Fruit fly (Drosophila melanogaster) whole organism, embryonic: ENCODE results near the gene nAChRalpha1.
A peak's percentile ranks its signal among the peaks of the same experiment; 100 is the strongest.

Experiments used
- Awh ChIP-seq: fragments of 200-800 bp; sonication (Bioruptor generic); IDR thresholded peaks from 2 replicates; pipeline ENCODE4, ENCODE4 v1.3.6; 2022; ENCODE audit warnings: missing biosample characterization, missing genetic modification characterization
- CG11696 ChIP-seq: fragments of 200-800 bp; sonication (Bioruptor generic); IDR thresholded peaks from 2 replicates; pipeline ENCODE4 v1.3.6; 2022; ENCODE audit warnings: missing biosample characterization, missing genetic modification characterization
- CG1233 ChIP-seq: fragments of 200-800 bp; sonication (Bioruptor generic); optimal IDR thresholded peaks from 4 replicates; lab custom pipeline; 2018; ENCODE audit warnings: missing biosample characterization, mild to moderate bottlenecking, missing genetic modification characterization
- CG12391 ChIP-seq: fragments of 200-800 bp; sonication (Bioruptor generic); optimal IDR thresholded peaks from 3 replicates; lab custom pipeline; 2018; ENCODE audit warnings: missing biosample characterization, mild to moderate bottlenecking, missing genetic modification characterization, moderate library complexity
- CG13296 ChIP-seq: fragments of 200-800 bp; sonication (Bioruptor generic); optimal IDR thresholded peaks from 3 replicates; lab custom pipeline; 2018; ENCODE audit warnings: missing biosample characterization, mild to moderate bottlenecking, missing genetic modification characterization
- CG14014 ChIP-seq: fragments of 200-800 bp; sonication (Bioruptor generic); IDR thresholded peaks from 2 replicates; pipeline ENCODE4 v1.3.6; 2022; ENCODE audit warnings: missing biosample characterization, missing genetic modification characterization
- CG15011 ChIP-seq: fragments of 200-800 bp; sonication (Bioruptor generic); optimal IDR thresholded peaks from 3 replicates; lab custom pipeline; 2018; ENCODE audit warnings: missing biosample characterization, mild to moderate bottlenecking, missing genetic modification characterization
- CG15696 ChIP-seq: fragments of 200-800 bp; sonication (Bioruptor generic); optimal IDR thresholded peaks from 2 replicates; lab custom pipeline; 2019; ENCODE audit warnings: missing biosample characterization, mild to moderate bottlenecking, missing genetic modification characterization, moderate library complexity
- CG17328 ChIP-seq: fragments of 200-800 bp; sonication (Bioruptor generic); IDR thresholded peaks from 2 replicates; pipeline ENCODE4 v1.3.6; 2022; ENCODE audit warnings: missing biosample characterization, missing genetic modification characterization
- CG18619 ChIP-seq: fragments of 200-800 bp; sonication (Bioruptor generic); optimal IDR thresholded peaks from 3 replicates; lab custom pipeline; 2017; ENCODE audit warnings: missing biosample characterization, mild to moderate bottlenecking, missing genetic modification characterization
- CG2712 ChIP-seq: fragments of 200-800 bp; optimal IDR thresholded peaks from 3 replicates; lab custom pipeline; 2019; ENCODE audit warnings: missing biosample characterization, mild to moderate bottlenecking, missing genetic modification characterization, moderate library complexity
- CG31365 ChIP-seq: fragments of 200-800 bp; sonication (Bioruptor generic); optimal IDR thresholded peaks from 2 replicates; lab custom pipeline; 2018; ENCODE audit warnings: missing biosample characterization, mild to moderate bottlenecking, missing genetic modification characterization
- CG32532 ChIP-seq: fragments of 200-800 bp; sonication (Bioruptor generic); IDR thresholded peaks from 2 replicates; pipeline ENCODE4 v1.3.6; 2022; ENCODE audit warnings: missing biosample characterization, missing genetic modification characterization
- CG7556 ChIP-seq: fragments of 200-800 bp; sonication (Bioruptor generic); optimal IDR thresholded peaks from 2 replicates; lab custom pipeline; 2017; ENCODE audit warnings: missing biosample characterization, mild to moderate bottlenecking, missing genetic modification characterization
- CG8924 ChIP-seq: fragments of 200-800 bp; optimal IDR thresholded peaks from 3 replicates; lab custom pipeline; 2019; ENCODE audit warnings: missing biosample characterization, mild to moderate bottlenecking, missing genetic modification characterization, moderate library complexity
- CoRest ChIP-seq: fragments of 200-800 bp; sonication (Bioruptor generic); optimal IDR thresholded peaks from 3 replicates; lab custom pipeline; 2018; ENCODE audit warnings: missing biosample characterization, mild to moderate bottlenecking, missing genetic modification characterization, moderate library complexity
- Dbx ChIP-seq: fragments of 200-800 bp; sonication (Bioruptor generic); IDR thresholded peaks from 3 replicates; pipeline ENCODE4 v1.3.6; 2022; ENCODE audit warnings: missing biosample characterization, missing genetic modification characterization
- Dek ChIP-seq: fragments of 200-800 bp; sonication (Bioruptor generic); optimal IDR thresholded peaks from 3 replicates; lab custom pipeline; 2019; ENCODE audit warnings: missing biosample characterization, mild to moderate bottlenecking, missing genetic modification characterization, moderate library complexity
- Dip2 ChIP-seq: fragments of 200-800 bp; sonication (Bioruptor generic); IDR thresholded peaks from 2 replicates; pipeline ENCODE4 v1.3.6; 2022; ENCODE audit warnings: missing biosample characterization, missing genetic modification characterization
- Fer3 ChIP-seq: fragments of 200-800 bp; sonication (Bioruptor generic); optimal IDR thresholded peaks from 2 replicates; lab custom pipeline; 2018; ENCODE audit warnings: missing biosample characterization, mild to moderate bottlenecking, missing genetic modification characterization, moderate library complexity
- HLH3B ChIP-seq: fragments of 200-800 bp; sonication (Bioruptor generic); IDR thresholded peaks from 2 replicates; pipeline ENCODE4 v1.3.6; 2022; ENCODE audit warnings: missing biosample characterization, missing genetic modification characterization
- Mad ChIP-seq: fragments of 200-800 bp; sonication (Bioruptor generic); optimal IDR thresholded peaks from 2 replicates; lab custom pipeline; 2016; ENCODE audit warnings: missing biosample characterization, missing genetic modification characterization
- Meics ChIP-seq: fragments of 200-800 bp; sonication (Bioruptor generic); optimal IDR thresholded peaks from 2 replicates; lab custom pipeline; 2017; ENCODE audit warnings: missing biosample characterization, mild to moderate bottlenecking, missing genetic modification characterization
- NfI ChIP-seq: fragments of 200-800 bp; sonication (Bioruptor generic); optimal IDR thresholded peaks from 3 replicates; lab custom pipeline; 2018; ENCODE audit warnings: missing biosample characterization, mild to moderate bottlenecking, missing genetic modification characterization, moderate library complexity
- Oli ChIP-seq: fragments of 200-800 bp; sonication (Bioruptor generic); optimal IDR thresholded peaks from 2 replicates; lab custom pipeline; 2018; ENCODE audit warnings: missing biosample characterization, mild to moderate bottlenecking, missing genetic modification characterization, moderate library complexity
- Scr ChIP-seq: fragments of 200-800 bp; sonication (Bioruptor generic); IDR thresholded peaks from 2 replicates; pipeline ENCODE4 v1.3.6; 2022; ENCODE audit warnings: missing biosample characterization, missing genetic modification characterization; ENCODE audit not compliant: partially characterized antibody
- Sry-β ChIP-seq: fragments of 200-800 bp; sonication (Bioruptor generic); optimal IDR thresholded peaks from 2 replicates; lab custom pipeline; 2018; ENCODE audit warnings: missing biosample characterization, mild to moderate bottlenecking, missing genetic modification characterization, moderate library complexity
- Taf1 ChIP-seq: fragments of 200-800 bp; sonication (Bioruptor generic); IDR thresholded peaks from 2 replicates; pipeline ENCODE4 v1.3.6; 2022; ENCODE audit warnings: missing biosample characterization, missing genetic modification characterization
- cad ChIP-seq: fragments of >200 bp; optimal IDR thresholded peaks from 2 replicates; lab custom pipeline; 2017; ENCODE audit warnings: missing biosample characterization, missing genetic modification characterization
- chn ChIP-seq: fragments of 200-800 bp; sonication (Bioruptor generic); optimal IDR thresholded peaks from 2 replicates; lab custom pipeline; 2016; ENCODE audit warnings: missing biosample characterization, missing genetic modification characterization
- cwo ChIP-seq: fragments of 200-800 bp; sonication (Bioruptor generic); optimal IDR thresholded peaks from 3 replicates; lab custom pipeline; 2017; ENCODE audit warnings: missing biosample characterization, missing genetic modification characterization, mild to moderate bottlenecking, moderate library complexity, missing genetic modification reagents
- disco-r ChIP-seq: fragments of 200-800 bp; sonication (Bioruptor generic); optimal IDR thresholded peaks from 2 replicates; lab custom pipeline; 2016; ENCODE audit warnings: missing biosample characterization, missing genetic modification characterization
- dysf ChIP-seq: fragments of 200-800 bp; sonication (Bioruptor generic); IDR thresholded peaks from 3 replicates; pipeline ENCODE4 v1.3.6; 2022; ENCODE audit warnings: missing biosample characterization, missing genetic modification characterization
- emc ChIP-seq: fragments of 200-800 bp; sonication (Bioruptor generic); optimal IDR thresholded peaks from 2 replicates; lab custom pipeline; 2016; ENCODE audit warnings: missing biosample characterization, missing genetic modification characterization
- esg ChIP-seq: fragments of 200-800 bp; sonication (Bioruptor generic); conservative IDR thresholded peaks from 2 replicates; pipeline ENCODE4 v1.3.6; 2022; ENCODE audit warnings: missing biosample characterization, missing genetic modification characterization
- ewg ChIP-seq: fragments of 200-800 bp; sonication (Bioruptor generic); optimal IDR thresholded peaks from 3 replicates; lab custom pipeline; 2017; ENCODE audit warnings: mild to moderate bottlenecking, missing biosample characterization, missing genetic modification reagents, missing genetic modification characterization
- fd102C ChIP-seq: fragments of 200-800 bp; sonication (Bioruptor generic); optimal IDR thresholded peaks from 2 replicates; lab custom pipeline; 2018; ENCODE audit warnings: missing biosample characterization, mild to moderate bottlenecking, missing genetic modification characterization, moderate library complexity
- gfzf ChIP-seq: fragments of 200-800 bp; sonication (Bioruptor generic); optimal IDR thresholded peaks from 2 replicates; lab custom pipeline; 2016; ENCODE audit warnings: missing biosample characterization, mild to moderate bottlenecking, missing genetic modification characterization, moderate library complexity
- kni ChIP-seq: fragments of 200-800 bp; sonication (Bioruptor generic); optimal IDR thresholded peaks from 3 replicates; lab custom pipeline; 2017; ENCODE audit warnings: mild to moderate bottlenecking, missing biosample characterization, missing genetic modification reagents, missing genetic modification characterization
- lola ChIP-seq, 3 experiments: fragments of >200 bp in 2 of 3; fragments of 200-800 bp in 1 of 3; sonication (Bioruptor generic) in 1 of 3; optimal IDR thresholded peaks; 2 replicates each; lab custom pipeline; 2017 to 2019; ENCODE audit warnings: missing biosample characterization in 3 of 3, missing genetic modification characterization in 3 of 3, mild to moderate bottlenecking in 1 of 3, moderate library complexity in 1 of 3
- nom ChIP-seq: fragments of 200-800 bp; sonication (Bioruptor generic); optimal IDR thresholded peaks from 2 replicates; lab custom pipeline; 2017; ENCODE audit warnings: missing biosample characterization, missing genetic modification characterization, mild to moderate bottlenecking, moderate library complexity, missing genetic modification reagents
- org-1 ChIP-seq: fragments of 200-800 bp; sonication (Bioruptor generic); optimal IDR thresholded peaks from 2 replicates; lab custom pipeline; 2017; ENCODE audit warnings: missing biosample characterization, missing genetic modification characterization
- pan ChIP-seq, 4 experiments: fragments of >200 bp in 3 of 4; fragments of 200-800 bp in 1 of 4; sonication (Bioruptor generic) in 1 of 4; optimal IDR thresholded peaks in 3 of 4; IDR thresholded peaks in 1 of 4; 2 replicates each; pipeline versions ENCODE4 v1.3.6 to Lab custom; 2017 to 2022; ENCODE audit warnings: missing biosample characterization in 2 of 4, missing genetic modification characterization in 2 of 4, mixed read lengths in 1 of 4
- peb ChIP-seq: fragments of 200-800 bp; sonication (Bioruptor generic); IDR thresholded peaks from 2 replicates; pipeline ENCODE4 v1.3.6; 2022; ENCODE audit warnings: missing biosample characterization, missing genetic modification characterization
- pum ChIP-seq: fragments of 200-800 bp; sonication (Bioruptor generic); optimal IDR thresholded peaks from 2 replicates; lab custom pipeline; 2016; ENCODE audit warnings: missing biosample characterization, missing genetic modification characterization
- scrt ChIP-seq: fragments of 200-800 bp; sonication (Bioruptor generic); optimal IDR thresholded peaks from 2 replicates; lab custom pipeline; 2018; ENCODE audit warnings: missing biosample characterization, mild to moderate bottlenecking, missing genetic modification characterization, moderate library complexity
- ssp ChIP-seq: fragments of 200-800 bp; sonication (Bioruptor generic); IDR thresholded peaks from 2 replicates; pipeline ENCODE4 v1.3.6; 2022; ENCODE audit warnings: missing biosample characterization, missing genetic modification characterization
- trem ChIP-seq: fragments of 200-800 bp; optimal IDR thresholded peaks from 3 replicates; lab custom pipeline; 2019; ENCODE audit warnings: missing biosample characterization, mild to moderate bottlenecking, missing genetic modification characterization, moderate library complexity
- vnd ChIP-seq: fragments of 200-800 bp; sonication (Bioruptor generic); IDR thresholded peaks from 3 replicates; pipeline ENCODE4 v1.3.6; 2022; ENCODE audit warnings: missing biosample characterization, missing genetic modification characterization; ENCODE audit not compliant: partially characterized antibody
- zf30C ChIP-seq: fragments of 200-800 bp; sonication (Bioruptor generic); optimal IDR thresholded peaks from 3 replicates; lab custom pipeline; 2018; ENCODE audit warnings: missing biosample characterization, mild to moderate bottlenecking, missing genetic modification characterization

Gene nAChRalpha1

dm6 chr3R:24467237-24467636 is 10.3 kb upstream of the nAChRalpha1 start (continued):
- TF ChIP-seq nom (GFP tag; lab: Kevin White, UChicago), result no peak
- peak; percentile 8 for TF ChIP-seq CG2712 (tag; lab: Kevin White, UChicago)
- TF ChIP-seq CG18619 (GFP tag; lab: Kevin White, UChicago), result peak; percentile 12
- 0 out of 2 replicates have a peak, but pooled peaks have one; percentile 27 for TF ChIP-seq HLH3B (GFP tag; lab: Robert Waterston, UW)
- TF ChIP-seq zf30C (GFP tag; lab: Kevin White, UChicago), result peak; percentile 7
- TF ChIP-seq CG8924 (tag; lab: Kevin White, UChicago), result peak; percentile 14
- no peak for TF ChIP-seq cad (GFP tag; lab: Kevin White, UChicago)
- TF ChIP-seq CG12391 (tag; lab: Kevin White, UChicago), result peak; percentile 6
- peak; percentile 59; the same call in 2 of the 3 replicates for TF ChIP-seq dysf (GFP tag; lab: Robert Waterston, UW)
- TF ChIP-seq CG13296 (GFP tag; lab: Kevin White, UChicago), result peak; percentile 39
- no peak for TF ChIP-seq Awh (GFP tag; lab: Robert Waterston, UW)
- TF ChIP-seq Fer3 (tag; lab: Kevin White, UChicago), result peak; percentile 35
- TF ChIP-seq peb, result no peak
- TF ChIP-seq Dbx (GFP tag; lab: Robert Waterston, UW), result peak; percentile 15; the same call in 1 of the 3 replicates
- no peak for TF ChIP-seq trem (tag; lab: Kevin White, UChicago)
- TF ChIP-seq Dip2 (GFP tag; lab: Robert Waterston, UW), result no peak
- no peak for TF ChIP-seq CG31365
- peak; percentile 4 for TF ChIP-seq NfI
- peak; percentile 34 for TF ChIP-seq cwo (GFP tag; lab: Kevin White, UChicago)
- no peak for TF ChIP-seq kni (GFP tag; lab: Kevin White, UChicago)
- peak; percentile 42 for TF ChIP-seq Meics (GFP tag; lab: Kevin White, UChicago)
- no peak for TF ChIP-seq Sry-β (GFP tag; lab: Kevin White, UChicago)
- no peak for TF ChIP-seq org-1 (GFP tag; lab: Kevin White, UChicago)
- no peak for TF ChIP-seq gfzf (GFP tag; lab: Kevin White, UChicago)
- TF ChIP-seq emc (GFP tag; lab: Kevin White, UChicago), result no peak
- TF ChIP-seq CoRest (tag; lab: Kevin White, UChicago), result peak; percentile 29
- peak; percentile 14 for TF ChIP-seq ewg (GFP tag; lab: Kevin White, UChicago)
- peak; percentile 25 for TF ChIP-seq Oli (tag; lab: Kevin White, UChicago)
- TF ChIP-seq ssp (GFP tag; lab: Robert Waterston, UW), result no peak
- peak; percentile 11 for TF ChIP-seq CG1233 (GFP tag; lab: Kevin White, UChicago)
- TF ChIP-seq CG17328 (GFP tag; lab: Robert Waterston, UW), result no peak
- no peak for TF ChIP-seq CG15011 (GFP tag; lab: Kevin White, UChicago)
- TF ChIP-seq CG32532, result peak; percentile 34; the same call in 1 of the 2 replicates
- TF ChIP-seq chn (GFP tag; lab: Kevin White, UChicago), result no peak
- peak; percentile 31 for TF ChIP-seq Dek
- TF ChIP-seq CG7556, result peak; percentile 62
- no peak for TF ChIP-seq CG11696 (GFP tag; lab: Robert Waterston, UW)
- TF ChIP-seq Taf1 (GFP tag; lab: Robert Waterston, UW), result no peak
- no peak for TF ChIP-seq Scr
- peak; percentile 19 for TF ChIP-seq fd102C (GFP tag; lab: Kevin White, UChicago)
- TF ChIP-seq scrt, result peak; percentile 47
- TF ChIP-seq CG15696, result no peak
- no peak for TF ChIP-seq Mad
- TF ChIP-seq pan (optimal IDR thresholded peaks at IDR 0.05; lab: Kevin White, UChicago), result no peak
- peak in 1 of 2 experiments; percentile 15 for TF ChIP-seq pan (GFP tag; optimal IDR thresholded peaks at IDR 0.05 in 1 of 2, IDR thresholded peaks at IDR 0.05 in 1 of 2)
- TF ChIP-seq disco-r, result no peak
- no peak for TF ChIP-seq lola (GFP tag; optimal IDR thresholded peaks at IDR 0.05; lab: Kevin White, UChicago)
- TF ChIP-seq esg (GFP tag; lab: Robert Waterston, UW), result no peak
- TF ChIP-seq CG14014, result peak; percentile 30; the same call in 1 of the 2 replicates
- no peak for TF ChIP-seq pum (GFP tag; lab: Kevin White, UChicago)
- no peak for TF ChIP-seq vnd
